Worm (Caenorhabditis elegans): Measurements from ENCODE around the gene spe-10.

- TF ChIP-seq nfya-1 (tag; optimal IDR thresholded peaks at IDR 0.05): no peak
- TF ChIP-seq nhr-232 (tag; optimal IDR thresholded peaks at IDR 0.05): no peak
- no peak for TF ChIP-seq tbx-2 (tag; optimal IDR thresholded peaks at IDR 0.05)
- no peak for TF ChIP-seq rnt-1 (tag; optimal IDR thresholded peaks at IDR 0.05)
- TF ChIP-seq unc-86 (tag; optimal IDR thresholded peaks at IDR 0.05): no peak
- no peak for TF ChIP-seq T23F11.4 (GFP tag; optimal IDR thresholded peaks at IDR 0.05)
- TF ChIP-seq pax-1 (tag; optimal IDR thresholded peaks at IDR 0.05): no peak
- no peak for TF ChIP-seq hlh-6 (tag; optimal IDR thresholded peaks at IDR 0.05)
- TF ChIP-seq fkh-10 (GFP tag; optimal IDR thresholded peaks at IDR 0.05): no peak
- no peak for TF ChIP-seq pqm-1 (tag; optimal IDR thresholded peaks at IDR 0.05)
- no peak for TF ChIP-seq ceh-6 (GFP tag; optimal IDR thresholded peaks at IDR 0.05)
Measured at ce11 chrV:10421802-10422201, 37.8 kb downstream of the spe-10 start, which contains the start of gene col-13.
